Fruit fly (Drosophila melanogaster) whole organism, embryonic: ENCODE data around the gene Cp16.

Source experiments
- Ada2b ChIP-seq: fragments of 200-800 bp; sonication (Bioruptor generic); IDR thresholded peaks from 2 replicates; pipeline ENCODE4 v1.3.6; 2022; ENCODE audit warnings: missing biosample characterization, missing genetic modification characterization
- BtbVII ChIP-seq: fragments of 200-800 bp; sonication (Bioruptor generic); optimal IDR thresholded peaks from 3 replicates; lab custom pipeline; 2017; ENCODE audit warnings: missing biosample characterization, mild to moderate bottlenecking, missing genetic modification characterization
- CG11504 ChIP-seq: fragments of 200-800 bp; sonication (Bioruptor generic); optimal IDR thresholded peaks from 3 replicates; lab custom pipeline; 2019; ENCODE audit warnings: missing biosample characterization, mild to moderate bottlenecking, missing genetic modification characterization, moderate library complexity
- CG12744 ChIP-seq: fragments of 200-800 bp; sonication (Bioruptor generic); optimal IDR thresholded peaks from 2 replicates; lab custom pipeline; 2016; ENCODE audit warnings: missing biosample characterization, missing genetic modification characterization
- CG13296 ChIP-seq: fragments of 200-800 bp; sonication (Bioruptor generic); optimal IDR thresholded peaks from 3 replicates; lab custom pipeline; 2018; ENCODE audit warnings: missing biosample characterization, mild to moderate bottlenecking, missing genetic modification characterization
- CG14965 ChIP-seq: fragments of 200-800 bp; sonication (Bioruptor generic); optimal IDR thresholded peaks from 2 replicates; lab custom pipeline; 2016; ENCODE audit warnings: missing biosample characterization, missing genetic modification characterization, borderline replicate concordance
- CG15011 ChIP-seq: fragments of 200-800 bp; sonication (Bioruptor generic); optimal IDR thresholded peaks from 3 replicates; lab custom pipeline; 2018; ENCODE audit warnings: missing biosample characterization, mild to moderate bottlenecking, missing genetic modification characterization
- CG15514 ChIP-seq: fragments of 200-800 bp; sonication (Bioruptor generic); optimal IDR thresholded peaks from 3 replicates; lab custom pipeline; 2017; ENCODE audit warnings: missing biosample characterization, missing genetic modification characterization, mild to moderate bottlenecking, moderate library complexity, missing genetic modification reagents
- CG17328 ChIP-seq: fragments of 200-800 bp; sonication (Bioruptor generic); IDR thresholded peaks from 2 replicates; pipeline ENCODE4 v1.3.6; 2022; ENCODE audit warnings: missing biosample characterization, missing genetic modification characterization
- CG1792 ChIP-seq: fragments of 200-800 bp; sonication (Bioruptor generic); optimal IDR thresholded peaks from 2 replicates; lab custom pipeline; 2016; ENCODE audit warnings: missing biosample characterization, missing genetic modification characterization
- CG18599 ChIP-seq: fragments of 200-800 bp; sonication (Bioruptor generic); optimal IDR thresholded peaks from 3 replicates; lab custom pipeline; 2017; ENCODE audit warnings: missing biosample characterization, missing genetic modification characterization, mild to moderate bottlenecking, moderate library complexity, missing genetic modification reagents
- CG2875 ChIP-seq: fragments of 200-800 bp; sonication (Bioruptor generic); optimal IDR thresholded peaks from 2 replicates; lab custom pipeline; 2017; ENCODE audit warnings: missing biosample characterization, mild to moderate bottlenecking, missing genetic modification characterization, missing genetic modification reagents
- CG33213 ChIP-seq: fragments of 200-800 bp; sonication (Bioruptor generic); optimal IDR thresholded peaks from 3 replicates; lab custom pipeline; 2016; ENCODE audit warnings: missing biosample characterization, missing genetic modification characterization
- CG3995 ChIP-seq: fragments of 200-800 bp; sonication (Bioruptor generic); optimal IDR thresholded peaks from 3 replicates; lab custom pipeline; 2016; ENCODE audit warnings: missing biosample characterization, missing genetic modification characterization
- CG5180 ChIP-seq: fragments of 200-800 bp; sonication (Bioruptor generic); optimal IDR thresholded peaks from 3 replicates; lab custom pipeline; 2017; ENCODE audit warnings: missing biosample characterization, missing genetic modification characterization, mild to moderate bottlenecking, moderate library complexity, missing genetic modification reagents
- CG6813 ChIP-seq: fragments of 200-800 bp; sonication (Bioruptor generic); optimal IDR thresholded peaks from 2 replicates; lab custom pipeline; 2017; ENCODE audit warnings: missing biosample characterization, missing genetic modification characterization, mild to moderate bottlenecking, moderate library complexity, missing genetic modification reagents
- CG6854 ChIP-seq: fragments of 200-800 bp; sonication (Bioruptor generic); optimal IDR thresholded peaks from 3 replicates; lab custom pipeline; 2017; ENCODE audit warnings: missing biosample characterization, mild to moderate bottlenecking, missing genetic modification characterization
- CG7271 ChIP-seq: fragments of 200-800 bp; sonication (Bioruptor generic); optimal IDR thresholded peaks from 2 replicates; lab custom pipeline; 2018; ENCODE audit warnings: missing biosample characterization, mild to moderate bottlenecking, missing genetic modification characterization, moderate library complexity
- CG8290 ChIP-seq, 3 experiments: fragments of 200-800 bp; sonication (Bioruptor generic); optimal IDR thresholded peaks; 2 replicates each; lab custom pipeline; 2016 to 2019; ENCODE audit warnings: missing biosample characterization in 3 of 3, missing genetic modification characterization in 3 of 3, mild to moderate bottlenecking in 2 of 3, moderate library complexity in 1 of 3
- CG9609 ChIP-seq: fragments of 200-800 bp; sonication (Bioruptor generic); optimal IDR thresholded peaks from 3 replicates; lab custom pipeline; 2016; ENCODE audit warnings: missing biosample characterization, missing genetic modification characterization
- CTCF ChIP-seq: fragments of 200-800 bp; sonication (Bioruptor generic); optimal IDR thresholded peaks from 2 replicates; lab custom pipeline; 2017; ENCODE audit warnings: missing biosample characterization, mild to moderate bottlenecking, missing genetic modification characterization, moderate library complexity
- Dip2 ChIP-seq: fragments of 200-800 bp; sonication (Bioruptor generic); IDR thresholded peaks from 2 replicates; pipeline ENCODE4 v1.3.6; 2022; ENCODE audit warnings: missing biosample characterization, missing genetic modification characterization
- Ets97D ChIP-seq: fragments of 200-800 bp; sonication (Bioruptor generic); optimal IDR thresholded peaks from 3 replicates; lab custom pipeline; 2016; ENCODE audit warnings: missing biosample characterization, missing genetic modification characterization
- Fer3 ChIP-seq: fragments of 200-800 bp; sonication (Bioruptor generic); optimal IDR thresholded peaks from 2 replicates; lab custom pipeline; 2018; ENCODE audit warnings: missing biosample characterization, mild to moderate bottlenecking, missing genetic modification characterization, moderate library complexity
- H15 ChIP-seq: fragments of 200-800 bp; sonication (Bioruptor generic); IDR thresholded peaks from 3 replicates; pipeline ENCODE4 v1.3.6; 2022; ENCODE audit warnings: missing biosample characterization, missing genetic modification characterization
- H2.0 ChIP-seq: fragments of 200-800 bp; sonication (Bioruptor generic); IDR thresholded peaks from 2 replicates; pipeline ENCODE4 v1.3.6; 2022; ENCODE audit warnings: missing biosample characterization, missing genetic modification characterization
- Hmr ChIP-seq: fragments of 200-800 bp; sonication (Bioruptor generic); optimal IDR thresholded peaks from 3 replicates; lab custom pipeline; 2017; ENCODE audit warnings: mild to moderate bottlenecking, missing biosample characterization, missing genetic modification reagents, missing genetic modification characterization
- Hr51 ChIP-seq, 2 experiments: fragments of 200-800 bp; sonication (Bioruptor generic); optimal IDR thresholded peaks; 2 replicates in 1 of 2; 3 replicates in 1 of 2; lab custom pipeline; 2016 to 2018; ENCODE audit warnings: missing biosample characterization in 2 of 2, missing genetic modification characterization in 2 of 2, mild to moderate bottlenecking in 1 of 2, moderate library complexity in 1 of 2
- Mrtf ChIP-seq: fragments of 200-800 bp; sonication (Bioruptor generic); IDR thresholded peaks from 3 replicates; pipeline ENCODE4 v1.3.6; 2022; ENCODE audit warnings: missing biosample characterization, missing genetic modification characterization
- Nf-YC ChIP-seq: fragments of 200-800 bp; optimal IDR thresholded peaks from 3 replicates; lab custom pipeline; 2019; ENCODE audit warnings: missing biosample characterization, mild to moderate bottlenecking, missing genetic modification characterization, moderate library complexity
- NfI ChIP-seq: fragments of 200-800 bp; sonication (Bioruptor generic); optimal IDR thresholded peaks from 3 replicates; lab custom pipeline; 2018; ENCODE audit warnings: missing biosample characterization, mild to moderate bottlenecking, missing genetic modification characterization, moderate library complexity
- Rfx ChIP-seq: fragments of 200-800 bp; sonication (Bioruptor generic); IDR thresholded peaks from 2 replicates; pipeline ENCODE4 v1.3.6; 2022; ENCODE audit warnings: missing biosample characterization, missing genetic modification characterization
- Rx ChIP-seq: fragments of 200-800 bp; sonication (Bioruptor generic); IDR thresholded peaks from 2 replicates; pipeline ENCODE4 v1.3.6; 2022; ENCODE audit warnings: missing biosample characterization, missing genetic modification characterization
- Spps ChIP-seq: fragments of 200-800 bp; sonication (Bioruptor generic); optimal IDR thresholded peaks from 2 replicates; lab custom pipeline; 2018; ENCODE audit warnings: missing biosample characterization, mild to moderate bottlenecking, missing genetic modification characterization
- crol ChIP-seq: fragments of 200-800 bp; sonication (Bioruptor generic); IDR thresholded peaks from 2 replicates; pipeline ENCODE4 v1.3.6; 2022; ENCODE audit warnings: missing biosample characterization, missing genetic modification characterization
- dimm ChIP-seq: fragments of 200-800 bp; sonication (Bioruptor generic); IDR thresholded peaks from 2 replicates; pipeline ENCODE4 v1.3.6; 2022; ENCODE audit warnings: missing biosample characterization, missing genetic modification characterization
- dysf ChIP-seq: fragments of 200-800 bp; sonication (Bioruptor generic); IDR thresholded peaks from 3 replicates; pipeline ENCODE4 v1.3.6; 2022; ENCODE audit warnings: missing biosample characterization, missing genetic modification characterization
- eve ChIP-seq, 2 experiments: fragments of >200 bp; optimal IDR thresholded peaks; 2 replicates each; lab custom pipeline; 2017; ENCODE audit warnings: missing biosample characterization in 2 of 2, missing genetic modification characterization in 2 of 2
- fd3F ChIP-seq: fragments of 200-800 bp; sonication (Bioruptor generic); optimal IDR thresholded peaks from 2 replicates; lab custom pipeline; 2018; ENCODE audit warnings: missing biosample characterization, mild to moderate bottlenecking, missing genetic modification characterization, moderate library complexity
- grn ChIP-seq: fragments of 200-800 bp; sonication (Bioruptor generic); optimal IDR thresholded peaks from 3 replicates; lab custom pipeline; 2017; ENCODE audit warnings: missing biosample characterization, missing genetic modification characterization
- gsb-n ChIP-seq: fragments of 200-800 bp; sonication (Bioruptor generic); optimal IDR thresholded peaks from 3 replicates; lab custom pipeline; 2018; ENCODE audit warnings: missing biosample characterization, mild to moderate bottlenecking, missing genetic modification characterization
- klu ChIP-seq: fragments of 200-800 bp; sonication (Bioruptor generic); IDR thresholded peaks from 2 replicates; pipeline ENCODE4 v1.3.6; 2022; ENCODE audit warnings: missing biosample characterization, missing genetic modification characterization
- repo ChIP-seq: fragments of 200-800 bp; sonication (Bioruptor generic); optimal IDR thresholded peaks from 2 replicates; lab custom pipeline; 2016; ENCODE audit warnings: missing biosample characterization, missing genetic modification characterization
- salm ChIP-seq: fragments of 200-800 bp; sonication (Bioruptor generic); optimal IDR thresholded peaks from 2 replicates; lab custom pipeline; 2018; ENCODE audit warnings: missing biosample characterization, mild to moderate bottlenecking, missing genetic modification characterization
- seq ChIP-seq: fragments of 200-800 bp; sonication (Bioruptor generic); IDR thresholded peaks from 2 replicates; pipeline ENCODE4 v1.3.6; 2022; ENCODE audit warnings: missing biosample characterization, missing genetic modification characterization
- slbo ChIP-seq: fragments of 200-800 bp; sonication (Bioruptor generic); IDR thresholded peaks from 2 replicates; pipeline ENCODE4 v1.3.6; 2022; ENCODE audit warnings: missing biosample characterization, missing genetic modification characterization
- slou ChIP-seq: fragments of 200-800 bp; sonication (Bioruptor generic); optimal IDR thresholded peaks from 3 replicates; lab custom pipeline; 2016; ENCODE audit warnings: missing biosample characterization, missing genetic modification characterization
- so ChIP-seq: fragments of 200-800 bp; sonication (Bioruptor generic); IDR thresholded peaks from 3 replicates; pipeline ENCODE4 v1.3.6; 2022; ENCODE audit warnings: missing biosample characterization, missing genetic modification characterization
- tna ChIP-seq: fragments of 200-800 bp; sonication (Bioruptor generic); IDR thresholded peaks from 2 replicates; pipeline ENCODE4 v1.3.6; 2022; ENCODE audit warnings: missing biosample characterization, missing genetic modification characterization; ENCODE audit not compliant: partially characterized antibody
- trh ChIP-seq: fragments of 200-800 bp; sonication (Bioruptor generic); optimal IDR thresholded peaks from 2 replicates; lab custom pipeline; 2016; ENCODE audit warnings: missing biosample characterization, missing genetic modification characterization
- zen2 ChIP-seq: fragments of 200-800 bp; sonication (Bioruptor generic); IDR thresholded peaks from 3 replicates; pipeline ENCODE4 v1.3.6; 2022; ENCODE audit warnings: missing biosample characterization, missing genetic modification characterization; ENCODE audit not compliant: partially characterized antibody

Cp16 gene

DNA sequence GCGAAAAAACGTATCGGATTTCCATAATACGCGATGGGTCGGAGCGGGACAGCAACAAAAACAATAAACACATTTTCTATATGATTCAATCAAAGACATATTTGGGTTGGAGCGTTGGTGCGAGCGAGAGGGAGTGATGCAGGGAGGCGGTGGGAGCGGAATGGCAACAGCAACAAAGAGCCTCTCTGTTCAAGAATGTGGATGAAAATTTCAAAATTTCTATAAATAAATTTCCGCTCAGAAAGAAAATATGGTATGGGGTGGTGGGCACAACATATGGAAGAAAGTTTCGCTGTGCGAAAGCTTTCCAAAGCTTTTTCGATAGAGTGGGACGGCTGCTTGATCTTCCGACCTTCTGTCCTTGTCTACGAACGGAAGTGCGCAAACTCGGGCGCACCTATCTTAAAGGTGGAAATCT lies 9.3 kb downstream of the Cp16 start (continued):
- TF ChIP-seq Hr51 (GFP tag; optimal IDR thresholded peaks at IDR 0.05; lab: Kevin White, UChicago) (no peak), CG5180 (no peak), Fer3 (peak; percentile 40), seq (no peak; the same call in 1 of the 2 replicates), CG8290 (GFP tag; optimal IDR thresholded peaks at IDR 0.05; lab: Kevin White, UChicago) (no peak), CG8290 (tag; optimal IDR thresholded peaks at IDR 0.05; lab: Kevin White, UChicago) (peak in 1 of 2 experiments; percentile 41), tna (GFP tag; lab: Robert Waterston, UW) (no peak), CG1792 (no peak), H15 (GFP tag; lab: Robert Waterston, UW) (no peak), CG6854 (GFP tag; lab: Kevin White, UChicago) (peak; percentile 12), CG3995 (GFP tag; lab: Kevin White, UChicago) (peak; percentile 2), crol (GFP tag; lab: Robert Waterston, UW) (peak; percentile 51; the same call in 1 of the 2 replicates), CG13296 (GFP tag; lab: Kevin White, UChicago) (peak; percentile 18), CG12744 (GFP tag; lab: Kevin White, UChicago) (peak; percentile 52), CG33213 (no peak), CTCF (GFP tag; lab: Kevin White, UChicago) (peak; percentile 28), CG15011 (GFP tag; lab: Kevin White, UChicago) (peak; percentile 17), slbo (GFP tag; lab: Robert Waterston, UW) (no peak), fd3F (GFP tag; lab: Kevin White, UChicago) (no peak), Nf-YC (tag; lab: Kevin White, UChicago) (no peak), zen2 (no peak), trh (GFP tag; lab: Kevin White, UChicago) (no peak), CG2875 (GFP tag; lab: Kevin White, UChicago) (peak; percentile 27), gsb-n (no peak), so (GFP tag; lab: Robert Waterston, UW) (peak; percentile 93), CG7271 (tag; lab: Kevin White, UChicago) (no peak), grn (GFP tag; lab: Kevin White, UChicago) (no peak), CG18599 (GFP tag; lab: Kevin White, UChicago) (peak; percentile 5), CG11504 (no peak), klu (no peak), CG15514 (GFP tag; lab: Kevin White, UChicago) (peak; percentile 13), CG6813 (peak; percentile 51), CG9609 (GFP tag; lab: Kevin White, UChicago) (no peak), Dip2 (GFP tag; lab: Robert Waterston, UW) (no peak), NfI (GFP tag; lab: Kevin White, UChicago) (peak; percentile 65), dysf (0 out of 3 replicates have a peak, but pooled peaks have one; percentile 7), Spps (no peak), BtbVII (GFP tag; lab: Kevin White, UChicago) (peak; percentile 25), Hmr (GFP tag; lab: Kevin White, UChicago) (peak; percentile 33), Ets97D (peak; percentile 94), Rx (GFP tag; lab: Robert Waterston, UW) (0 out of 2 replicates have a peak, but pooled peaks have one; percentile 18), salm (tag; lab: Kevin White, UChicago) (no peak), slou (GFP tag; lab: Kevin White, UChicago) (no peak), Rfx (GFP tag; lab: Robert Waterston, UW) (peak; percentile 37; the same call in 1 of the 2 replicates), Ada2b (GFP tag; lab: Robert Waterston, UW) (no peak), H2.0 (GFP tag; lab: Robert Waterston, UW) (no peak), Mrtf (no peak), repo (no peak), CG17328 (GFP tag; lab: Robert Waterston, UW) (no peak), dimm (no peak), CG14965 (GFP tag; lab: Kevin White, UChicago) (no peak), eve (GFP tag; optimal IDR thresholded peaks at IDR 0.05; lab: Kevin White, UChicago) (no peak)
